Fruit fly (Drosophila melanogaster): ENCODE measurements around the gene Spc25.

dm6 chr3R:12977371-12978050, 16.0 kb downstream of the Spc25 start, which contains the start of the genes CG7381 and CG7091:
- TF ChIP-seq h (GFP tag; optimal IDR thresholded peaks at IDR 0.05) = no peak
- no peak for TF ChIP-seq ey (GFP tag; optimal IDR thresholded peaks at IDR 0.05)
- no peak for TF ChIP-seq psq (GFP tag; optimal IDR thresholded peaks at IDR 0.05)

Data from whole organism, wandering third instar larva.